Worm (Caenorhabditis elegans) whole organism, late embryonic: ENCODE measurements around the gene vab-15.

Experiments used
- ama-1 ChIP-seq: fragments of 150-350 bp; optimal IDR thresholded peaks from 2 replicates; lab custom pipeline; 2014
- che-1 ChIP-seq: sonication (generic microtip); optimal IDR thresholded peaks from 2 replicates; lab custom pipeline; 2016; ENCODE audit warnings: mild to moderate bottlenecking, missing genetic modification characterization, missing compliant biosample characterization
- ets-4 ChIP-seq: sonication (generic microtip); optimal IDR thresholded peaks from 2 replicates; lab custom pipeline; 2016; ENCODE audit warnings: missing genetic modification characterization, missing compliant biosample characterization
- gmeb-2 ChIP-seq: sonication (generic microtip); optimal IDR thresholded peaks from 2 replicates; lab custom pipeline; 2016; ENCODE audit warnings: missing genetic modification characterization, inconsistent platforms, missing compliant biosample characterization
- madf-2 ChIP-seq: sonication (generic microtip); optimal IDR thresholded peaks from 2 replicates; lab custom pipeline; 2017; ENCODE audit warnings: missing genetic modification characterization, missing compliant biosample characterization
- mec-3 ChIP-seq: sonication (generic microtip); optimal IDR thresholded peaks from 2 replicates; lab custom pipeline; 2016; ENCODE audit warnings: borderline replicate concordance, missing genetic modification characterization, missing compliant biosample characterization
- syd-9 ChIP-seq: sonication (generic microtip); optimal IDR thresholded peaks from 2 replicates; lab custom pipeline; 2016; ENCODE audit warnings: mild to moderate bottlenecking, missing genetic modification characterization, moderate library complexity, missing compliant biosample characterization

DNA sequence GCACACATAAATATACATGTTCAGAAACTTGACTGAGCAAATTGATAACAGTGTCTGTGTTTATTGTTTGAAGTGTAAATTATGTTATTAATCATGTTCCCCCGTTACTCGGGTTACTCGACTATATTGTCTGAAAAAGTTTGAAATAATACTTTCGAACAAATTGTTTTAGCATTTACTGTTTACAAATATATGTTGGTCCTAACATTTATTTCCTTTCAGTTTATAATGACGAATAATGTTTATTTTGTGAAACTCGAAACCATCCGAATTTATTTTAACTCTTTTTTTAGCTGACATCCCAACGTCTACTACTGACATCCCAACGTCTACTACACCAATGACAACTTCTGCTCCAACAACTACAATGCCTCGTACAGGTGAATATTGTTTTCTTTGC lies 21.7 kb downstream of the vab-15 start, which contains the start of gene R07B1.7:
- TF ChIP-seq syd-9 (tag; lab: Kevin White, UChicago) = no peak
- no peak for TF ChIP-seq gmeb-2 (tag; lab: Kevin White, UChicago)
- TF ChIP-seq ama-1 = no peak
- no peak for TF ChIP-seq mec-3 (tag; lab: Kevin White, UChicago)
- no peak for TF ChIP-seq che-1
- no peak for TF ChIP-seq madf-2
- no peak for TF ChIP-seq ets-4 (tag; lab: Kevin White, UChicago)
